Fruit fly (Drosophila melanogaster) whole organism, adult: ENCODE measurements around the gene Sema5c.

Source experiments
- CG11617 ChIP-seq: fragments of 200-800 bp; sonication (Bioruptor generic); optimal IDR thresholded peaks from 2 replicates; lab custom pipeline; 2017; ENCODE audit warnings: mild to moderate bottlenecking, missing biosample characterization, missing genetic modification reagents, missing genetic modification characterization
- CG12768 ChIP-seq: fragments of 200-800 bp; sonication (Bioruptor generic); optimal IDR thresholded peaks from 2 replicates; lab custom pipeline; 2017; ENCODE audit warnings: missing biosample characterization, missing genetic modification characterization, mild to moderate bottlenecking, moderate library complexity, missing genetic modification reagents
- CG14711 ChIP-seq: fragments of 200-800 bp; sonication (Bioruptor generic); optimal IDR thresholded peaks from 2 replicates; lab custom pipeline; 2018; ENCODE audit warnings: missing biosample characterization, mild to moderate bottlenecking, missing genetic modification characterization, moderate library complexity
- CG1620 ChIP-seq: fragments of 200-800 bp; sonication (Bioruptor generic); optimal IDR thresholded peaks from 2 replicates; lab custom pipeline; 2016; ENCODE audit warnings: missing biosample characterization, missing genetic modification characterization
- CG33017 ChIP-seq: fragments of 200-800 bp; sonication (Bioruptor generic); optimal IDR thresholded peaks from 2 replicates; lab custom pipeline; 2018; ENCODE audit warnings: missing biosample characterization, mild to moderate bottlenecking, missing genetic modification characterization, moderate library complexity
- CG5204 ChIP-seq: fragments of 200-800 bp; sonication (Bioruptor generic); optimal IDR thresholded peaks from 2 replicates; lab custom pipeline; 2016; ENCODE audit warnings: missing biosample characterization, missing genetic modification characterization
- CG7045 ChIP-seq: fragments of 200-800 bp; sonication (Bioruptor generic); optimal IDR thresholded peaks from 2 replicates; lab custom pipeline; 2017; ENCODE audit warnings: missing biosample characterization, mild to moderate bottlenecking, missing genetic modification characterization
- CG7101 ChIP-seq: fragments of 200-800 bp; sonication (Bioruptor generic); optimal IDR thresholded peaks from 2 replicates; lab custom pipeline; 2018; ENCODE audit warnings: missing biosample characterization, mild to moderate bottlenecking, missing genetic modification characterization, moderate library complexity
- Clk ChIP-seq: fragments of 200-800 bp; sonication (Bioruptor generic); optimal IDR thresholded peaks from 2 replicates; lab custom pipeline; 2017; ENCODE audit warnings: missing biosample characterization, missing genetic modification characterization
- Crg-1 ChIP-seq: fragments of 200-800 bp; sonication (Bioruptor generic); optimal IDR thresholded peaks from 2 replicates; lab custom pipeline; 2016; ENCODE audit warnings: missing biosample characterization, missing genetic modification characterization
- Hr96 ChIP-seq: fragments of 200-800 bp; sonication (Bioruptor generic); optimal IDR thresholded peaks from 2 replicates; lab custom pipeline; 2016; ENCODE audit warnings: missing biosample characterization, missing genetic modification characterization
- Mnt ChIP-seq: fragments of 200-800 bp; sonication (Bioruptor generic); optimal IDR thresholded peaks from 2 replicates; lab custom pipeline; 2016; ENCODE audit warnings: missing biosample characterization, mild to moderate bottlenecking, missing genetic modification characterization
- bab1 ChIP-seq: fragments of 200-800 bp; sonication (Bioruptor generic); optimal IDR thresholded peaks from 3 replicates; lab custom pipeline; 2019; ENCODE audit warnings: missing biosample characterization, mild to moderate bottlenecking, missing genetic modification characterization, moderate library complexity
- cic ChIP-seq: fragments of 200-800 bp; sonication (Bioruptor generic); optimal IDR thresholded peaks from 2 replicates; lab custom pipeline; 2017; ENCODE audit warnings: missing biosample characterization, mild to moderate bottlenecking, missing genetic modification characterization, moderate library complexity
- cnc ChIP-seq, 2 experiments: fragments of >200 bp; optimal IDR thresholded peaks; 2 replicates each; lab custom pipeline; 2017
- kay ChIP-seq: fragments of 200-800 bp; sonication (Bioruptor generic); peaks from one replicate; lab custom pipeline; 2016; ENCODE audit warnings: missing biosample characterization, missing genetic modification characterization, borderline replicate concordance
- ovo ChIP-seq: fragments of 200-800 bp; sonication (Bioruptor generic); optimal IDR thresholded peaks from 2 replicates; lab custom pipeline; 2016; ENCODE audit warnings: missing biosample characterization, missing genetic modification characterization
- pad ChIP-seq: fragments of 200-800 bp; sonication (Bioruptor generic); optimal IDR thresholded peaks from 3 replicates; lab custom pipeline; 2017; ENCODE audit warnings: missing biosample characterization, missing genetic modification characterization, mild to moderate bottlenecking, moderate library complexity, missing genetic modification reagents
- tj ChIP-seq: fragments of 200-800 bp; sonication (Bioruptor generic); optimal IDR thresholded peaks from 3 replicates; lab custom pipeline; 2017; ENCODE audit warnings: missing biosample characterization, mild to moderate bottlenecking, missing genetic modification characterization, moderate library complexity
- toe ChIP-seq: fragments of 200-800 bp; sonication (Bioruptor generic); optimal IDR thresholded peaks from 2 replicates; lab custom pipeline; 2016; ENCODE audit warnings: missing biosample characterization, missing genetic modification characterization

The Sema5c gene

DNA sequence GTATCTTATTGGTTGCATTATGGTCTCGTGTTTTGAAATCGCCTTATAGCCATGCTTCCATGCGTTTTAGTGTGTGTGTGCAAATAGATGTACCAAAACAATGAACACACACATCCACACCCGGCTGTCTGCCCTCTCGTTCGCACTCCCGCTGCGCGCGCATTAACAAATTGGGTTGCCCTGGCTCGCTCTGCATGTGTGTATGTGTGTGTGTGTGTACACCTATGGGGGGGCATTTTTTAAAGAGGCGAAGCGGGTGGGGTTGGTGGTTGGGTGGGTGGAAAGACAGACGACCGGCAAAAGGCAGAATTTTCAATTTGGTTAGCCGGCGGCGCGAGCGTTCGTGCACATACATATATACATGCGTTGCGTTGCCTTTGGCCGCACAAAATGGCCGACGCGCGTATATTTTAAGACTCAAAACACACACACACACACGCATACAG, 42.5 kb upstream of the Sema5c start:
- no peak for TF ChIP-seq CG11617 (GFP tag; lab: Kevin White, UChicago)
- TF ChIP-seq CG7045 (GFP tag; lab: Kevin White, UChicago), result peak; percentile 20
- peak; percentile 18 for TF ChIP-seq CG33017 (tag; lab: Kevin White, UChicago)
- TF ChIP-seq CG1620 (GFP tag; lab: Kevin White, UChicago), result no peak
- peak; percentile 54 for TF ChIP-seq pad (GFP tag; lab: Kevin White, UChicago)
- TF ChIP-seq cic (GFP tag; lab: Kevin White, UChicago), result peak; percentile 87
- TF ChIP-seq Mnt, result peak; percentile 94
- no peak for TF ChIP-seq Hr96 (GFP tag; lab: Kevin White, UChicago)
- no peak for TF ChIP-seq Crg-1 (GFP tag; lab: Kevin White, UChicago)
- peak; percentile 62 for TF ChIP-seq tj (GFP tag; lab: Kevin White, UChicago)
- TF ChIP-seq CG12768, result peak; percentile 87
- TF ChIP-seq kay (GFP tag; lab: Kevin White, UChicago), result no peak
- no peak for TF ChIP-seq ovo (GFP tag; lab: Kevin White, UChicago)
- no peak for TF ChIP-seq toe
- TF ChIP-seq CG14711 (tag; lab: Kevin White, UChicago), result peak; percentile 64
- TF ChIP-seq Clk (GFP tag; lab: Kevin White, UChicago), result no peak
- TF ChIP-seq CG5204 (GFP tag; lab: Kevin White, UChicago), result no peak
- TF ChIP-seq CG7101, result peak; percentile 50
- no peak for TF ChIP-seq cnc (optimal IDR thresholded peaks at IDR 0.05; lab: Kevin White, UChicago)
- peak; percentile 31 for TF ChIP-seq bab1 (GFP tag; lab: Kevin White, UChicago)

DNA sequence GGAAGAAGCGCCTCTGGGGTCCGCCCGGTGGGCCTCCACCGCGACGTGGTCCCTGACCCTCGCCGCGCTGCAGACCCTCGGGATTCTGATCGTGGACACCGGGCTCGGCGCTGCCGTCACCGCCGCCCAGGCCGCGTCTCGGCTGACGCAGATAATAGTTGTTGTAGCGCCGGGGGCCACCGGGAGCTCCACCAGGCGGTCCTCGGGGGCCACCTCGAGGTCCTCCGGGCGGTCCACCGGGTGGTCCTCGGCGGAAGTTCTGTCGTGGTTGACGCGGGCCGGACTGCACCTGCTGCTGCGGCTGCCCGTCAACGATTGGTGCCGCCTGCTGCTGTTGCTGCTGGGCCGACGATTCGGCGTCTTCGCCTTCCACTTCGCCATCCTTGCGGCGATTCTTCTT, 41.3 kb upstream of the Sema5c start:
- TF ChIP-seq bab1 (GFP tag; lab: Kevin White, UChicago), result no peak
- no peak for TF ChIP-seq toe
- no peak for TF ChIP-seq CG7045 (GFP tag; lab: Kevin White, UChicago)
- no peak for TF ChIP-seq CG11617 (GFP tag; lab: Kevin White, UChicago)
- TF ChIP-seq CG14711 (tag; lab: Kevin White, UChicago), result no peak
- TF ChIP-seq kay (GFP tag; lab: Kevin White, UChicago), result no peak
- no peak for TF ChIP-seq CG7101
- no peak for TF ChIP-seq CG33017 (tag; lab: Kevin White, UChicago)
- TF ChIP-seq ovo (GFP tag; lab: Kevin White, UChicago), result no peak
- no peak for TF ChIP-seq pad (GFP tag; lab: Kevin White, UChicago)
- TF ChIP-seq cic (GFP tag; lab: Kevin White, UChicago), result no peak
- no peak for TF ChIP-seq Crg-1 (GFP tag; lab: Kevin White, UChicago)
- TF ChIP-seq Clk (GFP tag; lab: Kevin White, UChicago), result no peak

DNA sequence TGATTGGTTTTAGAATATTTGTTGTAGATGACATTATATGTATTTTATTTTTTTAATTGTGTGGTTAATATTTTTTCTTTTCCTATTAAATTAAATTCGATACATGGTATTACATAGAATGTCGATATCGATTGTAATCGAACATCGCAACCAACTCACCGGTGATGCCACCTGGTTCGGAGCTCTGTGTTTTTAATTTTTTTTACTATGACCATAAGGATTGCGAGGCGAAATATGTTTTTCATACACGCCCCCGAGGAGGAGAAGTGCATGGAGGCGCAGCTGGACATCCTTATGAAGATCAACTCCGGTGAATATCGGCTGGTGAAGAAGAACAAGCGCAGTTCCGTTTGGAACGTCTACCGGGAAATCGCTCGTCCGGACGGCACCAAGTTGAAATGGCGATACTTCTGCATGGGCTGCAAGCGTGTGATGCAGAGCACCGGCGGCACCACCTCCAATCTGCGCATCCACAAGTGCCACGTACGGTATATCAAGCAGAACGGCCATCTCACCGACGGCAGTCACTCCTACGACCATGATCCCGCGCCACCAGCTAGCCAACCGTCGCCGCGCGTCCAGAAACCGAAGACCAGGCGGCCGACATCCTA, 38.4 kb upstream of the Sema5c start, which contains the start of gene CG11560:
CG11560 (plus strand) TSS at position 145 of the 611 bp plus-strand sequence.
- peak; percentile 25 for TF ChIP-seq bab1 (GFP tag; lab: Kevin White, UChicago)
- TF ChIP-seq cic (GFP tag; lab: Kevin White, UChicago), result no peak
- TF ChIP-seq CG14711 (tag; lab: Kevin White, UChicago), result peak; percentile 3

DNA sequence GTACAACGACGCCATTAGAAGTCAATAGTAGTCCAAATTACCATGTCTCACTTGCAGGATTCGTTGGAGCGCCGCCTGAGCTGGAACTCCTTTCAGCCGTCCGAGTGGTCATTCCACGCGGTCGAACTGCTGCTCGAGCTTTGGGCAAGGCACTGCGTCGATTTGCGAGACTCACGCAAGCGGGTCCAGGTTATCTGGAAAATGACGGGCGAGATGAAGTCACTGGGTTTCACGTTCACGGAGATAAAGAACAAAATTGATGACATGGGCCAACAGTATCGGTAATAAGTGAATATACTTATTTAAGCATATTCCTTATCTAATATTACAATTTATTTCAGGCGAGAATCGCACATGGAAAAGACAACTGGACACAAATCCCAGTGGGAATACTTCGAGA, 37.0 kb upstream of the Sema5c start:
- TF ChIP-seq CG33017 (tag; lab: Kevin White, UChicago), result no peak
- TF ChIP-seq CG7101, result no peak
- no peak for TF ChIP-seq cnc (optimal IDR thresholded peaks at IDR 0.05; lab: Kevin White, UChicago)
- TF ChIP-seq Clk (GFP tag; lab: Kevin White, UChicago), result no peak
- TF ChIP-seq tj (GFP tag; lab: Kevin White, UChicago), result no peak
- TF ChIP-seq CG12768, result no peak
- TF ChIP-seq kay (GFP tag; lab: Kevin White, UChicago), result no peak
- TF ChIP-seq Mnt, result no peak
- TF ChIP-seq CG7045 (GFP tag; lab: Kevin White, UChicago), result no peak
- no peak for TF ChIP-seq CG11617 (GFP tag; lab: Kevin White, UChicago)

DNA sequence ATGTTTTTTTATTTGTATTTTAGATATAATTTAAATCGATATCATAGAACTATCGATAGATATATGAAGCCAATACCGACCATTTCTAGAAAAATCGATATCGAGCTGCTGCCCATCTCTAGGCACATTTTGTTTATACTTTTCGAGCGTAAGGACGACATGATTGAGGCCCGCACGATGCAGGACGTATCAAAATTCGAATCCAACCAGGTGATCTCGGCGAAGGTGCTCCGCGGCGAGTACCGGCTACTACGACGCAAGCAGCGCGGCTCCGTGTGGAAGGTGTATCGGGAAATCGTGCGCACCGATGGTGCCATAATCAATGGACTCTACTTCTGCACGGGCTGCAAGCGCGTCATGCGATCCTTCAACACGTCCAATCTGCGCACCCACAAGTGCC, 36.5 kb upstream of the Sema5c start, which contains the start of gene ssp:
ssp (plus strand) TSS at position 102 of the 400 bp plus-strand sequence.
- TF ChIP-seq Hr96 (GFP tag; lab: Kevin White, UChicago) (no peak), Mnt (peak; percentile 1), CG14711 (tag; lab: Kevin White, UChicago) (no peak), kay (GFP tag; lab: Kevin White, UChicago) (no peak), Crg-1 (GFP tag; lab: Kevin White, UChicago) (no peak), cnc (optimal IDR thresholded peaks at IDR 0.05; lab: Kevin White, UChicago) (no peak), CG1620 (GFP tag; lab: Kevin White, UChicago) (no peak)

DNA sequence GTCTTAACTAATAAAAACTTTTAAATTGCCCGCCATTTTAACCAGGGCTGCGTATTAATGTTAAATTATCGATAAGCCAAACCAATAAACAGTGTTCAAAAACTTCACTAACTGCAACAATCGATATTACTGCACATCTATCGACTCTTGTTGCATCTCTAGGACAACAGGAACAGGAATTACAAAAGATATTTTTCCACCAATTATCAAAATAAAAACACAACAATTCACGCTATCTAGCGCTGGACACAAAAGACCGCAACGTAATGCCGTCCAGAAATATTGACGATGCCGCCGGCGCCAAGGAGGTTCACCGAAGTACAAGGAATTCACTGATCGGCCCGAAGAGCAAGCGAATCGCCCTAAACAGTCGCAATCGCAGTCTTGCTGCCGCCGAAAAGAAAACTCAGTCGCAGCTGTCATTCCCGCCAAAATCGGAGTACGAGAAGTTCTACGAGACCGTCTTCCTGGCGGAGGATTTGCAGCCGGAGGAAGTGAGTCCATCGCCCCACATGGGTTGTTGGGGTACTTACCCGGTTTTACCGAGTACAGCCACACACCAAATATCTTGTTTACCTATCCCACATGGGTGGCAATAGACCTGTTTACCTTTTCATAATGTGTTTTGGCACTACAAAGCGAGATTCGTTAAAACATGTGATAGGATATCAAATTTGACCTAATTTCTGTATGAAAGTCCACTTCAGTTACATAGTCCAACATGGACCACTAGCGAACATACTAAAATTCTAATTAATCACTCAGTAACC, 34.5 kb upstream of the Sema5c start, which contains the start of gene vers:
vers (plus strand) TSS at position 136 of the 770 bp plus-strand sequence.
- TF ChIP-seq pad (GFP tag; lab: Kevin White, UChicago) (peak; percentile 28), bab1 (GFP tag; lab: Kevin White, UChicago) (peak; percentile 65), Crg-1 (GFP tag; lab: Kevin White, UChicago) (no peak), Mnt (peak; percentile 31), CG14711 (tag; lab: Kevin White, UChicago) (peak; percentile 40), CG7045 (GFP tag; lab: Kevin White, UChicago) (no peak), CG7101 (peak; percentile 41), tj (GFP tag; lab: Kevin White, UChicago) (no peak)
